Fruit fly (Drosophila melanogaster) whole organism, prepupa: ENCODE results near the gene CG44005.

Experiments used
- Blimp-1 ChIP-seq: fragments of 200-800 bp; sonication (Bioruptor generic); optimal IDR thresholded peaks from 3 replicates; lab custom pipeline; 2017; ENCODE audit warnings: missing biosample characterization, missing genetic modification characterization, mild to moderate bottlenecking, moderate library complexity, missing genetic modification reagents
- CG10631 ChIP-seq: fragments of 200-800 bp; sonication (Bioruptor generic); optimal IDR thresholded peaks from 2 replicates; lab custom pipeline; 2016; ENCODE audit warnings: missing biosample characterization, missing genetic modification characterization
- CG11294 ChIP-seq: fragments of 200-800 bp; sonication (Bioruptor generic); IDR thresholded peaks from 2 replicates; pipeline ENCODE4 v1.3.6; 2022; ENCODE audit warnings: missing biosample characterization, missing genetic modification characterization
- CG11762 ChIP-seq: fragments of 200-800 bp; sonication (Bioruptor generic); optimal IDR thresholded peaks from 3 replicates; lab custom pipeline; 2016; ENCODE audit warnings: missing biosample characterization, missing genetic modification characterization; ENCODE audit not compliant: insufficient read depth
- CG1621 ChIP-seq: fragments of 200-800 bp; sonication (Bioruptor generic); optimal IDR thresholded peaks from 3 replicates; lab custom pipeline; 2018; ENCODE audit warnings: missing biosample characterization, mild to moderate bottlenecking, missing genetic modification characterization
- CG16779 ChIP-seq: fragments of 200-800 bp; sonication (Bioruptor generic); optimal IDR thresholded peaks from 3 replicates; lab custom pipeline; 2017; ENCODE audit warnings: missing biosample characterization, mild to moderate bottlenecking, missing genetic modification characterization
- CG3032 ChIP-seq: fragments of 200-800 bp; optimal IDR thresholded peaks from 2 replicates; lab custom pipeline; 2019; ENCODE audit warnings: missing biosample characterization, mild to moderate bottlenecking, missing genetic modification characterization, moderate library complexity
- CG31627 ChIP-seq: fragments of 200-800 bp; sonication (Bioruptor generic); optimal IDR thresholded peaks from 3 replicates; lab custom pipeline; 2016; ENCODE audit warnings: missing biosample characterization, missing genetic modification characterization
- CG32006 ChIP-seq: fragments of 200-800 bp; sonication (Bioruptor generic); optimal IDR thresholded peaks from 3 replicates; lab custom pipeline; 2017; ENCODE audit warnings: missing biosample characterization, mild to moderate bottlenecking, missing genetic modification characterization
- CG34406 ChIP-seq: fragments of 200-800 bp; sonication (Bioruptor generic); optimal IDR thresholded peaks from 3 replicates; lab custom pipeline; 2016; ENCODE audit warnings: missing biosample characterization, missing genetic modification characterization
- CG3919 ChIP-seq: fragments of 200-800 bp; sonication (Bioruptor generic); optimal IDR thresholded peaks from 3 replicates; lab custom pipeline; 2016; ENCODE audit warnings: missing biosample characterization, missing genetic modification characterization
- CG6163 ChIP-seq: fragments of 200-800 bp; sonication (Bioruptor generic); IDR thresholded peaks from 3 replicates; pipeline ENCODE4 v1.3.6; 2022; ENCODE audit warnings: missing biosample characterization, missing genetic modification characterization
- CG6276 ChIP-seq: fragments of 200-800 bp; sonication (Bioruptor generic); optimal IDR thresholded peaks from 2 replicates; lab custom pipeline; 2017; ENCODE audit warnings: missing biosample characterization, mild to moderate bottlenecking, missing genetic modification characterization
- CG6792 ChIP-seq: fragments of 200-800 bp; sonication (Bioruptor generic); optimal IDR thresholded peaks from 3 replicates; lab custom pipeline; 2016; ENCODE audit warnings: missing biosample characterization, missing genetic modification characterization
- CG7368 ChIP-seq: fragments of 200-800 bp; sonication (Bioruptor generic); optimal IDR thresholded peaks from 3 replicates; lab custom pipeline; 2016; ENCODE audit warnings: missing biosample characterization, missing genetic modification characterization
- CG8119 ChIP-seq: fragments of 200-800 bp; sonication (Bioruptor generic); IDR thresholded peaks from 3 replicates; pipeline ENCODE4 v1.3.6; 2022; ENCODE audit warnings: missing biosample characterization, missing genetic modification characterization
- CG8319 ChIP-seq: fragments of 200-800 bp; sonication (Bioruptor generic); optimal IDR thresholded peaks from 3 replicates; lab custom pipeline; 2016; ENCODE audit warnings: missing biosample characterization, missing genetic modification characterization
- CG8632 ChIP-seq: fragments of 200-800 bp; sonication (Bioruptor generic); optimal IDR thresholded peaks from 3 replicates; lab custom pipeline; 2016; ENCODE audit warnings: missing biosample characterization, missing genetic modification characterization
- Eip75B ChIP-seq: fragments of 200-800 bp; sonication (Bioruptor generic); optimal IDR thresholded peaks from 3 replicates; lab custom pipeline; 2016; ENCODE audit warnings: missing biosample characterization, missing genetic modification characterization
- Eip78C ChIP-seq: fragments of 200-800 bp; sonication (Bioruptor generic); peaks from one replicate; lab custom pipeline; 2016; ENCODE audit warnings: missing biosample characterization, missing genetic modification characterization
- Eip93F ChIP-seq: fragments of 200-800 bp; sonication (Bioruptor generic); optimal IDR thresholded peaks from 2 replicates; lab custom pipeline; 2016; ENCODE audit warnings: missing biosample characterization, mild to moderate bottlenecking, missing genetic modification characterization
- Ets21C ChIP-seq: fragments of 200-800 bp; sonication (Bioruptor generic); optimal IDR thresholded peaks from 3 replicates; lab custom pipeline; 2016; ENCODE audit warnings: missing biosample characterization, missing genetic modification characterization
- Ets96B ChIP-seq: fragments of 200-800 bp; optimal IDR thresholded peaks from 2 replicates; lab custom pipeline; 2019; ENCODE audit warnings: missing biosample characterization, mild to moderate bottlenecking, missing genetic modification characterization, moderate library complexity
- Gug ChIP-seq: fragments of 200-800 bp; sonication (Bioruptor generic); IDR thresholded peaks from 2 replicates; pipeline ENCODE4 v1.3.6; 2022; ENCODE audit warnings: missing biosample characterization, missing genetic modification characterization
- Hr38 ChIP-seq: sonication (Bioruptor generic); optimal IDR thresholded peaks from 2 replicates; lab custom pipeline; 2016; ENCODE audit warnings: missing biosample characterization, missing genetic modification characterization
- Hr39 ChIP-seq: fragments of 200-800 bp; sonication (Bioruptor generic); optimal IDR thresholded peaks from 2 replicates; lab custom pipeline; 2016; ENCODE audit warnings: missing biosample characterization, missing genetic modification characterization
- Hr4 ChIP-seq: fragments of 200-800 bp; sonication (Bioruptor generic); optimal IDR thresholded peaks from 3 replicates; lab custom pipeline; 2016; ENCODE audit warnings: missing biosample characterization, missing genetic modification characterization
- Lpt ChIP-seq: fragments of 200-800 bp; sonication (Bioruptor generic); optimal IDR thresholded peaks from 3 replicates; lab custom pipeline; 2016; ENCODE audit warnings: missing biosample characterization, missing genetic modification characterization
- Met ChIP-seq: fragments of 200-800 bp; sonication (Bioruptor generic); optimal IDR thresholded peaks from 3 replicates; lab custom pipeline; 2016; ENCODE audit warnings: missing biosample characterization, missing genetic modification characterization
- OdsH ChIP-seq: fragments of 200-800 bp; sonication (Bioruptor generic); optimal IDR thresholded peaks from 3 replicates; lab custom pipeline; 2016; ENCODE audit warnings: missing biosample characterization, missing genetic modification characterization
- Smox ChIP-seq: fragments of 200-800 bp; sonication (Bioruptor generic); optimal IDR thresholded peaks from 3 replicates; lab custom pipeline; 2016; ENCODE audit warnings: missing biosample characterization, missing genetic modification characterization
- Sox102F ChIP-seq: fragments of 200-800 bp; sonication (Bioruptor generic); optimal IDR thresholded peaks from 2 replicates; lab custom pipeline; 2016; ENCODE audit warnings: missing biosample characterization, mild to moderate bottlenecking, missing genetic modification characterization
- Sox14 ChIP-seq: fragments of 200-800 bp; sonication (Bioruptor generic); optimal IDR thresholded peaks from 3 replicates; lab custom pipeline; 2016; ENCODE audit warnings: missing biosample characterization, missing genetic modification characterization
- achi ChIP-seq: fragments of 200-800 bp; sonication (Bioruptor generic); optimal IDR thresholded peaks from 3 replicates; lab custom pipeline; 2016; ENCODE audit warnings: missing biosample characterization, missing genetic modification characterization
- acj6 ChIP-seq: fragments of 200-800 bp; sonication (Bioruptor generic); optimal IDR thresholded peaks from 3 replicates; lab custom pipeline; 2016; ENCODE audit warnings: missing biosample characterization, missing genetic modification characterization
- cyc ChIP-seq: fragments of 200-800 bp; sonication (Bioruptor generic); optimal IDR thresholded peaks from 3 replicates; lab custom pipeline; 2016; ENCODE audit warnings: missing biosample characterization, missing genetic modification characterization
- dsx ChIP-seq: fragments of 200-800 bp; optimal IDR thresholded peaks from 3 replicates; lab custom pipeline; 2019; ENCODE audit warnings: missing biosample characterization, mild to moderate bottlenecking, missing genetic modification characterization, moderate library complexity; ENCODE audit not compliant: poor library complexity, severe bottlenecking
- eg ChIP-seq: fragments of 200-800 bp; sonication (Bioruptor generic); IDR thresholded peaks from 3 replicates; pipeline ENCODE4 v1.3.6; 2022; ENCODE audit warnings: missing biosample characterization, missing genetic modification characterization
- esn ChIP-seq: fragments of 200-800 bp; sonication (Bioruptor generic); optimal IDR thresholded peaks from 2 replicates; lab custom pipeline; 2016; ENCODE audit warnings: missing biosample characterization, mild to moderate bottlenecking, missing genetic modification characterization, moderate library complexity
- fd59A ChIP-seq: fragments of 200-800 bp; sonication (Bioruptor generic); optimal IDR thresholded peaks from 2 replicates; lab custom pipeline; 2017; ENCODE audit warnings: missing biosample characterization, mild to moderate bottlenecking, missing genetic modification characterization, missing genetic modification reagents
- fd85E ChIP-seq: fragments of 200-800 bp; sonication (Bioruptor generic); optimal IDR thresholded peaks from 3 replicates; lab custom pipeline; 2016; ENCODE audit warnings: missing biosample characterization, missing genetic modification characterization
- fkh ChIP-seq: fragments of 200-800 bp; sonication (Bioruptor generic); optimal IDR thresholded peaks from 3 replicates; lab custom pipeline; 2017; ENCODE audit warnings: missing biosample characterization, mild to moderate bottlenecking, missing genetic modification characterization, moderate library complexity
- lz ChIP-seq: fragments of 200-800 bp; sonication (Bioruptor generic); optimal IDR thresholded peaks from 3 replicates; lab custom pipeline; 2016; ENCODE audit warnings: missing biosample characterization, missing genetic modification characterization
- net ChIP-seq: fragments of 200-800 bp; sonication (Bioruptor generic); optimal IDR thresholded peaks from 3 replicates; lab custom pipeline; 2016; ENCODE audit warnings: missing biosample characterization, missing genetic modification characterization
- pdm3 ChIP-seq: fragments of 200-800 bp; sonication (Bioruptor generic); optimal IDR thresholded peaks from 3 replicates; lab custom pipeline; 2016; ENCODE audit warnings: missing biosample characterization, missing genetic modification characterization
- salr ChIP-seq, 2 experiments: fragments of 200-800 bp; sonication (Bioruptor generic); optimal IDR thresholded peaks; 3 replicates each; lab custom pipeline; 2016 to 2018; ENCODE audit warnings: missing biosample characterization in 2 of 2, missing genetic modification characterization in 2 of 2, mild to moderate bottlenecking in 1 of 2
- spab ChIP-seq: fragments of 200-800 bp; sonication (Bioruptor generic); optimal IDR thresholded peaks from 2 replicates; lab custom pipeline; 2017; ENCODE audit warnings: missing biosample characterization, mild to moderate bottlenecking, missing genetic modification characterization, missing genetic modification reagents
- svp ChIP-seq: fragments of 200-800 bp; sonication (Bioruptor generic); peaks from one replicate; lab custom pipeline; 2016; ENCODE audit warnings: missing biosample characterization, missing genetic modification characterization
- topi ChIP-seq: fragments of 200-800 bp; sonication (Bioruptor generic); optimal IDR thresholded peaks from 3 replicates; lab custom pipeline; 2016; ENCODE audit warnings: missing biosample characterization, missing genetic modification characterization
- vri ChIP-seq: fragments of 200-800 bp; sonication (Bioruptor generic); optimal IDR thresholded peaks from 3 replicates; lab custom pipeline; 2016; ENCODE audit warnings: missing biosample characterization, mild to moderate bottlenecking, missing genetic modification characterization

The CG44005 gene

dm6 chr3L:18064632-18065482, 7.1 kb downstream of the CG44005 start, which contains the start of gene Eip75B:
Gene Eip75B, minus strand, starts transcription at chr3L:18064696.
- TF ChIP-seq svp, result peak; percentile 86
- peak; percentile 4 for TF ChIP-seq CG16779
- peak; percentile 56; the same call in 2 of the 3 replicates for TF ChIP-seq CG8119
- peak; percentile 72 for TF ChIP-seq achi (GFP tag; lab: Kevin White, UChicago)
- peak; percentile 49 for TF ChIP-seq CG34406 (GFP tag; lab: Kevin White, UChicago)
- TF ChIP-seq CG31627 (GFP tag; lab: Kevin White, UChicago), result peak; percentile 69
- TF ChIP-seq CG10631 (GFP tag; lab: Kevin White, UChicago), result peak; percentile 67
- TF ChIP-seq fd85E (GFP tag; lab: Kevin White, UChicago), result no peak
- TF ChIP-seq CG8632 (GFP tag; lab: Kevin White, UChicago), result peak; percentile 60
- peak; percentile 0 for TF ChIP-seq vri
- TF ChIP-seq Eip78C, result peak; percentile 90
- peak; percentile 55 for TF ChIP-seq Sox102F (GFP tag; lab: Kevin White, UChicago)
- peak; percentile 78 for TF ChIP-seq Sox14
- TF ChIP-seq Hr39 (GFP tag; lab: Kevin White, UChicago), result peak; percentile 62
- TF ChIP-seq CG6276, result peak; percentile 18
- no peak for TF ChIP-seq Hr38 (GFP tag; lab: Kevin White, UChicago)
- peak; percentile 69 for TF ChIP-seq pdm3
- TF ChIP-seq CG1621 (tag; lab: Kevin White, UChicago), result no peak
- TF ChIP-seq fd59A, result peak; percentile 55
- peak; percentile 55 for TF ChIP-seq Eip75B
- no peak for TF ChIP-seq fkh
- TF ChIP-seq Met (GFP tag; lab: Kevin White, UChicago), result peak; percentile 67
- TF ChIP-seq CG6163, result peak; percentile 66; the same call in 2 of the 3 replicates
- TF ChIP-seq CG6792, result peak; percentile 64
- peak; percentile 66 for TF ChIP-seq Smox (GFP tag; lab: Kevin White, UChicago)
- peak; percentile 74 for TF ChIP-seq acj6 (GFP tag; lab: Kevin White, UChicago)
- TF ChIP-seq lz, result peak; percentile 76
- peak; percentile 67 for TF ChIP-seq spab
- TF ChIP-seq CG8319 (GFP tag; lab: Kevin White, UChicago), result peak; percentile 50
- peak; percentile 16 for TF ChIP-seq CG11762
- TF ChIP-seq Ets21C (GFP tag; lab: Kevin White, UChicago), result peak; percentile 43
- peak; percentile 44 for TF ChIP-seq Lpt
- TF ChIP-seq CG7368 (GFP tag; lab: Kevin White, UChicago), result no peak
- TF ChIP-seq OdsH (GFP tag; lab: Kevin White, UChicago), result peak; percentile 71
- peak; percentile 62 for TF ChIP-seq Ets96B (tag; lab: Kevin White, UChicago)
- TF ChIP-seq Blimp-1, result no peak
- TF ChIP-seq CG3032 (tag; lab: Kevin White, UChicago), result peak; percentile 70
- peak; percentile 70 for TF ChIP-seq topi
- no peak for TF ChIP-seq Eip93F
- TF ChIP-seq CG3919 (GFP tag; lab: Kevin White, UChicago), result peak; percentile 41
- peak; percentile 74 for TF ChIP-seq CG32006 (GFP tag; lab: Kevin White, UChicago)
- TF ChIP-seq CG11294 (GFP tag; lab: Robert Waterston, UW), result no peak
- TF ChIP-seq net, result peak; percentile 63
- peak; percentile 45 for TF ChIP-seq cyc (GFP tag; lab: Kevin White, UChicago)
- peak in 1 of 2 experiments; percentile 78 for TF ChIP-seq salr (GFP tag; optimal IDR thresholded peaks at IDR 0.05; lab: Kevin White, UChicago)
- TF ChIP-seq esn (GFP tag; lab: Kevin White, UChicago), result peak; percentile 82
- TF ChIP-seq dsx (GFP tag; lab: Kevin White, UChicago), result peak; percentile 18
- TF ChIP-seq Gug (GFP tag; lab: Robert Waterston, UW), result peak; percentile 11; the same call in 1 of the 2 replicates
- peak; percentile 68 for TF ChIP-seq Hr4 (GFP tag; lab: Kevin White, UChicago)
- TF ChIP-seq eg (GFP tag; lab: Robert Waterston, UW), result no peak; the same call in 2 of the 3 replicates
